Worm (Caenorhabditis elegans): ENCODE data around the gene F59A7.7.

DNA sequence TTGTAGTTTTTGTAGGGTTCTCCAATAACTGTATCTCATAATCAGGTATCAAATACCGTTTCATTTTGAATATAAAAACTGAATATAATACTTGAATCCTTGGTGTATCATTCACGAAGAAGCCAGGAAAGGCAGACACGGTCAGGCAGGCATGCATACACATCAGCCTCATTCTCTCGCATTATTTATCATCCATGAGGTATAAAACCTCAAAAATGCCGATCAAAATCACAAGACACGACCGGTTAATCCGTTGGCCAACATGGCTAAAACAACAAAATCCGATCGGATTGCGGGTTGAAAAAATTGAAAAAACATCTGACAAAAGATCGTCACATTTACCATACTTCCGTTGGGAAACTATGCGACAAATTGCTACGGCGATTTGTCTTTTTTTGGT, 10.5 kb downstream of the F59A7.7 start, which contains the start of gene F59A7.5:
- TF ChIP-seq blmp-1 (tag; optimal IDR thresholded peaks at IDR 0.05) = no peak
- TF ChIP-seq elt-1 (tag; optimal IDR thresholded peaks at IDR 0.05; ENCODE audit: borderline replicate concordance, insufficient read depth) = no peak
- no peak for TF ChIP-seq ztf-11 (tag; optimal IDR thresholded peaks at IDR 0.05)
- no peak for TF ChIP-seq sptf-1 (tag; optimal IDR thresholded peaks at IDR 0.05)
- no peak for TF ChIP-seq mls-2 (tag; optimal IDR thresholded peaks at IDR 0.05)

Data from whole organism, mixed stage, embryonic.